Worm (Caenorhabditis elegans) whole organism, L4 larva: ENCODE results near the gene srn-1.

Experiments used
- Y5F2A.4 ChIP-seq: fragments of 200-800 bp; sonication (Bioruptor generic); optimal IDR thresholded peaks from 2 replicates; lab custom pipeline; 2018; ENCODE audit warnings: mild to moderate bottlenecking, missing genetic modification characterization, missing compliant biosample characterization
- Y75B8A.6 ChIP-seq: fragments of 200-800 bp; sonication (Bioruptor generic); IDR thresholded peaks from 2 replicates; pipeline ENCODE4 v1.3.6; 2022; ENCODE audit warnings: missing genetic modification reagents, missing genetic modification characterization, missing compliant biosample characterization
- ZK546.5 ChIP-seq, 2 experiments: sonication (generic microtip); optimal IDR thresholded peaks; 2 replicates each; lab custom pipeline; 2017; ENCODE audit warnings: missing biosample characterization in 2 of 2, missing genetic modification characterization in 2 of 2
- ceh-20 ChIP-seq: fragments of 200-800 bp; sonication (Bioruptor generic); IDR thresholded peaks from 2 replicates; pipeline ENCODE4 v1.3.6; 2022; ENCODE audit warnings: missing genetic modification reagents, missing genetic modification characterization, missing compliant biosample characterization
- ceh-44 ChIP-seq: fragments of 200-800 bp; sonication (Bioruptor generic); IDR thresholded peaks from 2 replicates; pipeline ENCODE4 v1.3.6; 2022; ENCODE audit warnings: missing genetic modification reagents, missing genetic modification characterization, missing compliant biosample characterization
- ceh-62 ChIP-seq: sonication (generic microtip); optimal IDR thresholded peaks from 2 replicates; lab custom pipeline; 2017; ENCODE audit warnings: missing biosample characterization, missing genetic modification characterization
- ctbp-1 ChIP-seq: fragments of 200-800 bp; sonication (Bioruptor generic); IDR thresholded peaks from 2 replicates; pipeline ENCODE4 v1.3.6; 2022; ENCODE audit warnings: missing genetic modification reagents, missing genetic modification characterization, missing compliant biosample characterization
- daf-16 ChIP-seq, 3 experiments: sonication (generic microtip); optimal IDR thresholded peaks; 2 replicates each; lab custom pipeline; 2016 to 2017; ENCODE audit warnings: missing genetic modification characterization in 3 of 3, missing genetic modification reagents in 3 of 3, mild to moderate bottlenecking in 2 of 3, missing compliant biosample characterization in 2 of 3, missing biosample characterization in 1 of 3, moderate library complexity in 1 of 3
- duxl-1 ChIP-seq: sonication (generic microtip); optimal IDR thresholded peaks from 2 replicates; lab custom pipeline; 2016; ENCODE audit warnings: mild to moderate bottlenecking, missing genetic modification characterization, moderate library complexity, missing compliant biosample characterization; ENCODE audit not compliant: poor library complexity
- hif-1 ChIP-seq, 2 experiments: sonication (generic microtip); optimal IDR thresholded peaks; 2 replicates each; lab custom pipeline; 2016 to 2017; ENCODE audit warnings: missing compliant biosample characterization in 2 of 2, missing genetic modification characterization in 2 of 2, missing genetic modification reagents in 2 of 2, missing genotype in 2 of 2, mild to moderate bottlenecking in 1 of 2
- hlh-11 ChIP-seq: fragments of 200-800 bp; sonication (Bioruptor generic); optimal IDR thresholded peaks from 2 replicates; lab custom pipeline; 2018; ENCODE audit warnings: mild to moderate bottlenecking, missing genetic modification characterization, missing compliant biosample characterization
- hlh-30 ChIP-seq: sonication (generic microtip); optimal IDR thresholded peaks from 2 replicates; lab custom pipeline; 2017; ENCODE audit warnings: antibody characterized with exemption, mild to moderate bottlenecking, missing genetic modification characterization, missing compliant biosample characterization; ENCODE audit not compliant: insufficient read depth
- hmg-1.1 ChIP-seq: fragments of 200-800 bp; sonication (Bioruptor generic); IDR thresholded peaks from 2 replicates; pipeline ENCODE4 v1.3.6; 2022; ENCODE audit warnings: missing genetic modification reagents, missing genetic modification characterization, missing compliant biosample characterization
- lin-1 ChIP-seq: fragments of 200-800 bp; sonication (Bioruptor generic); IDR thresholded peaks from 2 replicates; pipeline ENCODE4 v1.3.6; 2022; ENCODE audit warnings: missing genetic modification reagents, missing genetic modification characterization, missing compliant biosample characterization
- lin-15B ChIP-seq: fragments of 150-350 bp; sonication (generic microtip); optimal IDR thresholded peaks from 3 replicates; lab custom pipeline; 2014; ENCODE audit warnings: missing biosample characterization, missing genetic modification characterization
- lin-39 ChIP-seq: fragments of 150-350 bp; optimal IDR thresholded peaks from 2 replicates; lab custom pipeline; 2014; ENCODE audit warnings: missing biosample characterization, missing genetic modification reagents, missing genetic modification characterization
- mdl-1 ChIP-seq, 2 experiments: fragments of 150-350 bp in 1 of 2; sonication (generic microtip) in 1 of 2; optimal IDR thresholded peaks; 2 replicates each; lab custom pipeline; 2014 to 2017; ENCODE audit warnings: missing biosample characterization in 2 of 2, missing genetic modification characterization in 2 of 2
- mdt-29 ChIP-seq: fragments of 200-800 bp; sonication (Bioruptor generic); IDR thresholded peaks from 2 replicates; pipeline ENCODE4 v1.3.6; 2022; ENCODE audit warnings: missing genetic modification reagents, missing genetic modification characterization, missing compliant biosample characterization
- mes-2 ChIP-seq: sonication (generic microtip); optimal IDR thresholded peaks from 2 replicates; lab custom pipeline; 2016; ENCODE audit warnings: missing genotype, mild to moderate bottlenecking, missing genetic modification characterization, missing compliant biosample characterization; ENCODE audit not compliant: poor library complexity, severe bottlenecking
- mxl-2 ChIP-seq: fragments of 200-800 bp; sonication (Bioruptor generic); conservative IDR thresholded peaks from 2 replicates; pipeline ENCODE4 v1.3.6; 2022; ENCODE audit warnings: missing genetic modification reagents, missing genetic modification characterization, missing compliant biosample characterization
- mxl-3 ChIP-seq: fragments of 200-800 bp; sonication (Bioruptor generic); optimal IDR thresholded peaks from 2 replicates; lab custom pipeline; 2018; ENCODE audit warnings: mild to moderate bottlenecking, missing genetic modification characterization, missing compliant biosample characterization
- nhr-10 ChIP-seq: fragments of 150-350 bp; optimal IDR thresholded peaks from 2 replicates; lab custom pipeline; 2014; ENCODE audit warnings: missing biosample characterization, missing genetic modification characterization
- nhr-11 ChIP-seq: fragments of 150-350 bp; optimal IDR thresholded peaks from 2 replicates; lab custom pipeline; 2014; ENCODE audit warnings: missing biosample characterization, missing genetic modification characterization
- nhr-237 ChIP-seq: sonication (generic microtip); optimal IDR thresholded peaks from 2 replicates; lab custom pipeline; 2017; ENCODE audit warnings: missing biosample characterization, missing genetic modification characterization
- nhr-25 ChIP-seq: sonication (generic microtip); optimal IDR thresholded peaks from 2 replicates; lab custom pipeline; 2017; ENCODE audit warnings: missing genetic modification characterization, mild to moderate bottlenecking, missing compliant biosample characterization, antibody characterized with exemption, moderate library complexity, borderline replicate concordance; ENCODE audit not compliant: insufficient read depth
- nhr-41 ChIP-seq: fragments of 200-800 bp; sonication (Bioruptor generic); IDR thresholded peaks from 2 replicates; pipeline ENCODE4 v1.3.6; 2022; ENCODE audit warnings: missing genetic modification reagents, missing genetic modification characterization, missing compliant biosample characterization
- nhr-48 ChIP-seq: sonication (generic microtip); optimal IDR thresholded peaks from 2 replicates; lab custom pipeline; 2016; ENCODE audit warnings: mild to moderate bottlenecking, missing genetic modification characterization, missing compliant biosample characterization
- nhr-6 ChIP-seq: fragments of 150-350 bp; optimal IDR thresholded peaks from 2 replicates; lab custom pipeline; 2014; ENCODE audit warnings: missing biosample characterization, missing genetic modification characterization
- php-3 ChIP-seq: fragments of 200-800 bp; sonication (Bioruptor generic); IDR thresholded peaks from 2 replicates; pipeline ENCODE4 v1.3.6; 2022; ENCODE audit warnings: missing genetic modification reagents, missing genetic modification characterization, missing compliant biosample characterization
- pqm-1 ChIP-seq: sonication (generic microtip); optimal IDR thresholded peaks from 2 replicates; lab custom pipeline; 2017; ENCODE audit warnings: missing biosample characterization, missing genetic modification characterization
- rbr-2 ChIP-seq: sonication (generic microtip); optimal IDR thresholded peaks from 2 replicates; lab custom pipeline; 2016; ENCODE audit warnings: missing genotype, missing genetic modification characterization, missing compliant biosample characterization
- saeg-2 ChIP-seq: fragments of 200-800 bp; sonication (Bioruptor generic); IDR thresholded peaks from 2 replicates; pipeline ENCODE4 v1.3.6; 2022; ENCODE audit warnings: missing genetic modification reagents, missing genetic modification characterization, missing compliant biosample characterization
- sdz-12 ChIP-seq: fragments of 200-800 bp; sonication (Bioruptor generic); optimal IDR thresholded peaks from 2 replicates; lab custom pipeline; 2018; ENCODE audit warnings: mild to moderate bottlenecking, missing genetic modification characterization, missing compliant biosample characterization
- snpc-1.2 ChIP-seq: fragments of 200-800 bp; sonication (Bioruptor generic); IDR thresholded peaks from 2 replicates; pipeline ENCODE4 v1.3.6; 2022; ENCODE audit warnings: missing genetic modification reagents, missing genetic modification characterization, missing compliant biosample characterization
- snpc-4 ChIP-seq: fragments of 150-350 bp; optimal IDR thresholded peaks from 2 replicates; lab custom pipeline; 2014; ENCODE audit warnings: missing biosample characterization, missing genetic modification characterization
- spr-3 ChIP-seq: fragments of 200-800 bp; sonication (Bioruptor generic); optimal IDR thresholded peaks from 2 replicates; lab custom pipeline; 2018; ENCODE audit warnings: mild to moderate bottlenecking, missing genetic modification characterization, missing compliant biosample characterization
- tra-1 ChIP-seq: fragments of 200-800 bp; sonication (Bioruptor generic); IDR thresholded peaks from 2 replicates; pipeline ENCODE4 v1.3.6; 2022; ENCODE audit warnings: missing genetic modification reagents, missing genetic modification characterization, missing compliant biosample characterization
- unc-39 ChIP-seq: sonication (generic microtip); optimal IDR thresholded peaks from 2 replicates; lab custom pipeline; 2017; ENCODE audit warnings: missing biosample characterization, missing genetic modification characterization
- zfp-2 ChIP-seq: sonication (generic microtip); optimal IDR thresholded peaks from 2 replicates; lab custom pipeline; 2016; ENCODE audit warnings: mild to moderate bottlenecking, missing genetic modification characterization, missing compliant biosample characterization
- zfp-3 ChIP-seq: fragments of 200-800 bp; sonication (Bioruptor generic); conservative IDR thresholded peaks from 2 replicates; pipeline ENCODE4 v1.3.6; 2022; ENCODE audit warnings: missing genetic modification reagents, missing genetic modification characterization, missing compliant biosample characterization
- zip-11 ChIP-seq: fragments of 200-800 bp; sonication (Bioruptor generic); IDR thresholded peaks from 2 replicates; pipeline ENCODE4 v1.3.6; 2022; ENCODE audit warnings: missing genetic modification characterization, missing compliant biosample characterization
- ztf-11 ChIP-seq: fragments of 150-350 bp; optimal IDR thresholded peaks from 2 replicates; lab custom pipeline; 2014; ENCODE audit warnings: missing biosample characterization, missing genetic modification characterization

The srn-1 gene

ce11 chrV:6243260-6243659 is 43.0 kb downstream of the srn-1 start (continued):
- TF ChIP-seq nhr-25 (tag; lab: Kevin White, UChicago) (no peak), hlh-11 (tag; lab: Kevin White, UChicago) (peak; percentile 89), unc-39 (no peak), zip-11 (GFP tag; lab: Robert Waterston, UW) (no peak), ztf-11 (no peak), spr-3 (GFP tag; lab: Kevin White, UChicago) (no peak), nhr-48 (tag; lab: Kevin White, UChicago) (peak; percentile 98), hlh-30 (tag; lab: Kevin White, UChicago) (peak; percentile 68), nhr-237 (no peak), pqm-1 (tag; lab: Kevin White, UChicago) (peak; percentile 36), ZK546.5 (tag; optimal IDR thresholded peaks at IDR 0.05; lab: Kevin White, UChicago) (no peak), nhr-6 (tag; lab: Kevin White, UChicago) (no peak), lin-15B (tag; lab: Kevin White, UChicago) (no peak), mxl-2 (GFP tag; lab: Robert Waterston, UW) (no peak), rbr-2 (tag; lab: Kevin White, UChicago) (no peak), snpc-1.2 (GFP tag; lab: Robert Waterston, UW) (no peak), ceh-44 (no peak), mdl-1 (tag; optimal IDR thresholded peaks at IDR 0.05; lab: Kevin White, UChicago) (peak; percentile 44 to 57), daf-16 (GFP tag; optimal IDR thresholded peaks at IDR 0.05; lab: Kevin White, UChicago) (peak in 1 of 2 experiments; percentile 37), daf-16 (tag; optimal IDR thresholded peaks at IDR 0.05; lab: Kevin White, UChicago) (peak; percentile 89), duxl-1 (tag; lab: Kevin White, UChicago) (no peak), lin-1 (peak; percentile 85), ceh-20 (GFP tag; lab: Robert Waterston, UW) (peak; percentile 16; the same call in 1 of the 2 replicates), mes-2 (tag; lab: Kevin White, UChicago) (peak; percentile 42), Y5F2A.4 (no peak), Y75B8A.6 (GFP tag; lab: Robert Waterston, UW) (no peak), mxl-3 (peak; percentile 86), mdt-29 (no peak), saeg-2 (GFP tag; lab: Robert Waterston, UW) (no peak), hif-1 (tag; optimal IDR thresholded peaks at IDR 0.05; lab: Kevin White, UChicago) (peak in 1 of 2 experiments; percentile 58), ctbp-1 (GFP tag; lab: Robert Waterston, UW) (no peak), snpc-4 (tag; lab: Kevin White, UChicago) (no peak), zfp-3 (no peak), nhr-10 (tag; lab: Kevin White, UChicago) (no peak), lin-39 (tag; lab: Kevin White, UChicago) (no peak), php-3 (GFP tag; lab: Robert Waterston, UW) (peak; percentile 91), nhr-41 (GFP tag; lab: Robert Waterston, UW) (0 out of 2 replicates have a peak, but pooled peaks have one; percentile 20), hmg-1.1 (no peak), sdz-12 (GFP tag; lab: Kevin White, UChicago) (no peak), nhr-11 (tag; lab: Kevin White, UChicago) (no peak), tra-1 (peak; percentile 66; the same call in 1 of the 2 replicates), zfp-2 (tag; lab: Kevin White, UChicago) (no peak), ceh-62 (no peak)
- TF ChIP-seq, all 104 proteins: peak for 21
